Fruit fly (Drosophila melanogaster) whole organism, pupa: Measurements from ENCODE around the gene CG12691.

Source experiments
- CG13204 ChIP-seq: fragments of 200-800 bp; sonication (Bioruptor generic); optimal IDR thresholded peaks from 2 replicates; lab custom pipeline; 2018; ENCODE audit warnings: missing biosample characterization, mild to moderate bottlenecking, missing genetic modification characterization, moderate library complexity
- CG15710 ChIP-seq: fragments of 200-800 bp; sonication (Bioruptor generic); optimal IDR thresholded peaks from 2 replicates; lab custom pipeline; 2018; ENCODE audit warnings: missing biosample characterization, mild to moderate bottlenecking, missing genetic modification characterization, moderate library complexity
- CG17806 ChIP-seq: fragments of 200-800 bp; sonication (Bioruptor generic); optimal IDR thresholded peaks from 2 replicates; lab custom pipeline; 2018; ENCODE audit warnings: missing biosample characterization, mild to moderate bottlenecking, missing genetic modification characterization, moderate library complexity
- CG32121 ChIP-seq: fragments of 200-800 bp; sonication (Bioruptor generic); IDR thresholded peaks from 2 replicates; pipeline ENCODE4 v1.3.6; 2022; ENCODE audit warnings: missing biosample characterization, missing genetic modification characterization
- CG34367 ChIP-seq: fragments of 200-800 bp; sonication (Bioruptor generic); optimal IDR thresholded peaks from 2 replicates; lab custom pipeline; 2018; ENCODE audit warnings: missing biosample characterization, mild to moderate bottlenecking, missing genetic modification characterization
- CG8159 ChIP-seq: fragments of 200-800 bp; sonication (Bioruptor generic); optimal IDR thresholded peaks from 3 replicates; lab custom pipeline; 2018; ENCODE audit warnings: missing biosample characterization, mild to moderate bottlenecking, missing genetic modification characterization, moderate library complexity
- CG9948 ChIP-seq: fragments of 200-800 bp; sonication (Bioruptor generic); optimal IDR thresholded peaks from 2 replicates; lab custom pipeline; 2018; ENCODE audit warnings: missing biosample characterization, mild to moderate bottlenecking, missing genetic modification characterization, moderate library complexity
- D1 ChIP-seq: fragments of 200-800 bp; sonication (Bioruptor generic); optimal IDR thresholded peaks from 2 replicates; lab custom pipeline; 2018; ENCODE audit warnings: missing biosample characterization, mild to moderate bottlenecking, missing genetic modification characterization, moderate library complexity
- EcR ChIP-seq: fragments of 200-800 bp; sonication (Bioruptor generic); optimal IDR thresholded peaks from 3 replicates; lab custom pipeline; 2019; ENCODE audit warnings: missing biosample characterization, missing genetic modification characterization, mild to moderate bottlenecking, moderate library complexity, missing genetic modification reagents
- Ets98B ChIP-seq: fragments of 200-800 bp; sonication (Bioruptor generic); IDR thresholded peaks from 2 replicates; pipeline ENCODE4 v1.3.6; 2022; ENCODE audit warnings: missing biosample characterization, missing genetic modification characterization
- Pif1B ChIP-seq: fragments of 200-800 bp; sonication (Bioruptor generic); optimal IDR thresholded peaks from 3 replicates; lab custom pipeline; 2016; ENCODE audit warnings: missing biosample characterization, missing genetic modification characterization
- Snoo ChIP-seq: fragments of 200-800 bp; sonication (Bioruptor generic); optimal IDR thresholded peaks from 3 replicates; lab custom pipeline; 2017; ENCODE audit warnings: missing biosample characterization, mild to moderate bottlenecking, missing genetic modification characterization, inconsistent platforms
- fd96Ca ChIP-seq: fragments of 200-800 bp; sonication (Bioruptor generic); IDR thresholded peaks from 3 replicates; pipeline ENCODE4 v1.3.6; 2022; ENCODE audit warnings: missing biosample characterization, missing genetic modification characterization
- gl ChIP-seq: fragments of 200-800 bp; sonication (Bioruptor generic); optimal IDR thresholded peaks from 2 replicates; lab custom pipeline; 2018; ENCODE audit warnings: missing biosample characterization, mild to moderate bottlenecking, missing genetic modification characterization
- rn ChIP-seq: fragments of 200-800 bp; sonication (Bioruptor generic); IDR thresholded peaks from 2 replicates; pipeline ENCODE4 v1.3.6; 2022; ENCODE audit warnings: missing biosample characterization, missing genetic modification characterization

The CG12691 gene

DNA sequence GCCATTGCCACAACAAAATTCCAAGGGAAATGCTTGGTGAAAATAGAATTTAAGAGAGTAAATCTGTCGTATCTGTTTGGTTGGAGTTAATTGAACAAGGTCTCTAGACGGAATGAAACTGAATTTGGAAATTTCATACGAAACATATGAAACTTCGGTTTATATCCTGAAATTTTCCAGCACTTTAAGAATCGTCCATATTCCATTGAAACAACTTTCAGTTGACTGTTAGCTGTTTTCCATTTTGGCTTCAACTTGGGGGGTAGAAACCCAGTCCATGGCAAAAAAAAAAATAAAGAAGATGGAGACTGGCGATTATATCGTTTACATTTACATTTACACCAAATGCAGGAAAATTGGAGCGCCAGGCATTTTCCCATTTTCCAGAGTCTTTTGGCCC, 45.8 kb downstream of the CG12691 start, which contains the start of gene CG15579:
Gene CG15579, minus strand, starts transcription at position 101 of the 400 bp plus-strand sequence.
- TF ChIP-seq EcR (GFP tag; lab: Kevin White, UChicago) (no peak), CG32121 (GFP tag; lab: Robert Waterston, UW) (no peak), D1 (no peak), CG8159 (tag; lab: Kevin White, UChicago) (no peak), CG17806 (tag; lab: Kevin White, UChicago) (no peak), fd96Ca (GFP tag; lab: Robert Waterston, UW) (no peak), Ets98B (GFP tag; lab: Robert Waterston, UW) (no peak), CG13204 (GFP tag; lab: Kevin White, UChicago) (no peak), CG15710 (tag; lab: Kevin White, UChicago) (no peak), gl (no peak), Pif1B (GFP tag; lab: Kevin White, UChicago) (no peak), CG9948 (tag; lab: Kevin White, UChicago) (no peak), Snoo (tag; lab: Kevin White, UChicago) (no peak), rn (no peak), CG34367 (tag; lab: Kevin White, UChicago) (no peak)
